Fruit fly (Drosophila melanogaster): ENCODE measurements around the gene CG43850.

DNA sequence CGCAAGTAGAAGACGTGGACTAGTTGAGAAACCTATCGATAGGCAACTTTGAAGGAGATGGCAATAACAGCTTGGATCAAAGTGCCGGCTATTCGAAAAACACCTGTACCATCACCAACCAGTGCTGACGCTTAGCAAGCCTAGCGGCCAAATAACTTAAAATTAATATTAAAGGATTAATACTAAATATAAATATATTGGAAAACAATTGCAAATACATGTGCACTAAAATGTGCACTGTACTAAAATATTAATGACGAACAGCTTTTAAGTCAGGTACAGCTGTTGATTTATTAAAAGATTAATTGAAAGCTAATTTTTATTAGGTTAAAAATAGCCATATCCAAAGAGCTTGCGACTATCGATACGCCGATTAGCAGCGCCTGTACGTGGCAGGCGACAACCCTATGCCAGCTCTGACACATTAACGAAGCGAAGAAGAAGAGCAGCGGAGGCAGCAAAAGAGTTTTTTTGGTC, 36.7 kb upstream of the CG43850 start, which contains the start of the genes CG9302 and beta'COP:
- TF ChIP-seq CG8478 (optimal IDR thresholded peaks at IDR 0.05): no peak
- no peak for TF ChIP-seq CTCF (optimal IDR thresholded peaks at IDR 0.05)

All from S2 (cell line).